Fruit fly (Drosophila melanogaster): ENCODE data around the gene Sras.

The Sras gene

DNA sequence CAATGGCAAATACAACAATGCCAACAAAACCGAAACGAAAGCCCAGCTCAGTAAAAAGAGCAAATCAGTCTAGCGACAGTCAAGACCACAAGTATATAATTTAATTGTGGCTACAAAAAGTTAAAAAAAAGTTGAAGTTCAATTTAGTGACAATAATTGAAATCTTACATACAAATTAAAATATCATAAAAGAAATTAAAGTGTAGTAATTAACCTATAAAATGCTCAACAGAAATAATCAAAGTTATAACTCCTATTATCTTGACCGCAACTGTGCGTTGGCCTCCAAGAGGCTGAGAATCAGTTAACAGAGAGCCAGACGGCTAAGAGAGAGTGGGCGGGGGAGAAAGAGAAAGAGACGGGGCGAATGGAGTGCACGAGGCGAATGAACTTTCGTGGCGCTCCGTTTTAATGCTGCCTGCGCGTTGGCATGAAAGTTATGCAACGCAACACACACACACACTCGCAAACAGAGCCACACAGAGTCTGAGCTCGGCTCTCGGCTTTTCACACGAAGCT lies 48.2 kb downstream of the Sras start (continued):
- TF ChIP-seq CG15514 (GFP tag; optimal IDR thresholded peaks at IDR 0.05) (peak; percentile 9), CG8089 (GFP tag; optimal IDR thresholded peaks at IDR 0.05) (peak; percentile 29), Lhr (GFP tag; optimal IDR thresholded peaks at IDR 0.05) (peak; percentile 72), shn (GFP tag; optimal IDR thresholded peaks at IDR 0.05) (no peak), CG2129 (GFP tag; IDR thresholded peaks at IDR 0.05; ENCODE audit: partially characterized antibody) (no peak), pros (GFP tag; optimal IDR thresholded peaks at IDR 0.05) (peak; percentile 74), grn (GFP tag; optimal IDR thresholded peaks at IDR 0.05) (no peak), crol (GFP tag; IDR thresholded peaks at IDR 0.05) (no peak), Dip2 (GFP tag; IDR thresholded peaks at IDR 0.05) (no peak), CG12659 (GFP tag; optimal IDR thresholded peaks at IDR 0.05) (peak; percentile 60), lilli (GFP tag; optimal IDR thresholded peaks at IDR 0.05) (peak; percentile 72)
